Worm (Caenorhabditis elegans): ENCODE results near the gene F18E3.13.

F18E3.13 gene

ce11 chrV:7415780-7416428, at the start of gene F18E3.13:
Gene F18E3.13, plus strand, starts transcription at chrV:7416164.
- no peak for TF ChIP-seq nhr-12 (tag; optimal IDR thresholded peaks at IDR 0.05)
- TF ChIP-seq daf-12 (tag; optimal IDR thresholded peaks at IDR 0.05): no peak
- no peak for TF ChIP-seq mml-1 (tag; optimal IDR thresholded peaks at IDR 0.05)
- TF ChIP-seq pqm-1 (tag; optimal IDR thresholded peaks at IDR 0.05): no peak
- TF ChIP-seq jun-1 (tag; optimal IDR thresholded peaks at IDR 0.05): peak; percentile 37
- TF ChIP-seq nhr-23 (tag; optimal IDR thresholded peaks at IDR 0.05): peak; percentile 85
- peak; percentile 93 for TF ChIP-seq nhr-43 (tag; optimal IDR thresholded peaks at IDR 0.05; ENCODE audit: poor library complexity, severe bottlenecking)
- peak; percentile 22 for TF ChIP-seq egl-27 (tag; optimal IDR thresholded peaks at IDR 0.05)
- no peak for TF ChIP-seq snpc-4 (tag; optimal IDR thresholded peaks at IDR 0.05)
- peak; percentile 34 for TF ChIP-seq tbx-2 (tag; optimal IDR thresholded peaks at IDR 0.05)
- TF ChIP-seq ztf-11 (tag; optimal IDR thresholded peaks at IDR 0.05): no peak
- TF ChIP-seq nhr-25 (tag; optimal IDR thresholded peaks at IDR 0.05): peak; percentile 92
- TF ChIP-seq ama-1 (optimal IDR thresholded peaks at IDR 0.05): peak; percentile 93
- TF ChIP-seq elt-3 (tag; optimal IDR thresholded peaks at IDR 0.05): peak; percentile 33 to 44 (median 38)
- TF ChIP-seq lsy-12 (tag; optimal IDR thresholded peaks at IDR 0.05): peak; percentile 7

- no peak for TF ChIP-seq elt-1 (tag; optimal IDR thresholded peaks at IDR 0.05)
- TF ChIP-seq ceh-82 (tag; optimal IDR thresholded peaks at IDR 0.05): no peak
- no peak for TF ChIP-seq nhr-67 (tag; optimal IDR thresholded peaks at IDR 0.05)
- no peak for TF ChIP-seq nhr-12 (tag; optimal IDR thresholded peaks at IDR 0.05)
- TF ChIP-seq zag-1 (tag; optimal IDR thresholded peaks at IDR 0.05): no peak
- no peak for TF ChIP-seq daf-12 (tag; optimal IDR thresholded peaks at IDR 0.05)
- no peak for TF ChIP-seq lin-39 (tag; optimal IDR thresholded peaks at IDR 0.05)
- no peak for TF ChIP-seq pqm-1 (tag; optimal IDR thresholded peaks at IDR 0.05)
- no peak for TF ChIP-seq hmg-11 (tag; optimal IDR thresholded peaks at IDR 0.05)
- no peak for TF ChIP-seq nhr-23 (tag; optimal IDR thresholded peaks at IDR 0.05)
- TF ChIP-seq ztf-11 (tag; optimal IDR thresholded peaks at IDR 0.05): no peak
- no peak for TF ChIP-seq mml-1 (tag; optimal IDR thresholded peaks at IDR 0.05)
- TF ChIP-seq lin-15B (tag; optimal IDR thresholded peaks at IDR 0.05): no peak
- no peak for TF ChIP-seq fkh-10 (GFP tag; optimal IDR thresholded peaks at IDR 0.05)
- TF ChIP-seq ceh-28 (tag; optimal IDR thresholded peaks at IDR 0.05): no peak
- TF ChIP-seq snpc-4 (tag; optimal IDR thresholded peaks at IDR 0.05): no peak
- TF ChIP-seq ama-1 (optimal IDR thresholded peaks at IDR 0.05): no peak
- TF ChIP-seq fos-1 (tag; optimal IDR thresholded peaks at IDR 0.05): no peak
- no peak for TF ChIP-seq nhr-237 (tag; optimal IDR thresholded peaks at IDR 0.05)
Measured at ce11 chrV:7369578-7369977, 46.4 kb upstream of the F18E3.13 start, which contains the start of gene srj-14. Gene srj-14, plus strand, starts transcription at chrV:7369708.

ce11 chrV:7374090-7374489, 41.9 kb upstream of the F18E3.13 start, which contains the start of gene srx-56:
Gene srx-56, plus strand, starts transcription at chrV:7374390.
- TF ChIP-seq nhr-23 (tag; optimal IDR thresholded peaks at IDR 0.05): no peak
- no peak for TF ChIP-seq R02D3.7 (tag; optimal IDR thresholded peaks at IDR 0.05)
- no peak for TF ChIP-seq nhr-43 (tag; optimal IDR thresholded peaks at IDR 0.05; ENCODE audit: poor library complexity, severe bottlenecking)
- no peak for TF ChIP-seq daf-12 (tag; optimal IDR thresholded peaks at IDR 0.05)
- no peak for TF ChIP-seq unc-39 (tag; optimal IDR thresholded peaks at IDR 0.05)
- no peak for TF ChIP-seq elt-1 (tag; optimal IDR thresholded peaks at IDR 0.05)
- TF ChIP-seq ZK546.5 (tag; optimal IDR thresholded peaks at IDR 0.05): no peak
- no peak for TF ChIP-seq ceh-28 (tag; optimal IDR thresholded peaks at IDR 0.05)
- TF ChIP-seq fkh-2 (tag; optimal IDR thresholded peaks at IDR 0.05): no peak
- TF ChIP-seq lin-15B (tag; optimal IDR thresholded peaks at IDR 0.05): no peak
- no peak for TF ChIP-seq skn-1 (tag; optimal IDR thresholded peaks at IDR 0.05)

- TF ChIP-seq skn-1 (tag; optimal IDR thresholded peaks at IDR 0.05) (no peak), pha-4 (tag; optimal IDR thresholded peaks at IDR 0.05) (no peak), fkh-10 (GFP tag; optimal IDR thresholded peaks at IDR 0.05) (no peak), fos-1 (tag; optimal IDR thresholded peaks at IDR 0.05) (no peak), mml-1 (tag; optimal IDR thresholded peaks at IDR 0.05) (no peak), lin-15B (tag; optimal IDR thresholded peaks at IDR 0.05) (no peak), unc-62 (GFP tag; optimal IDR thresholded peaks at IDR 0.05) (no peak), jun-1 (tag; optimal IDR thresholded peaks at IDR 0.05) (no peak), R02D3.7 (tag; optimal IDR thresholded peaks at IDR 0.05) (no peak), nhr-43 (tag; optimal IDR thresholded peaks at IDR 0.05; ENCODE audit: poor library complexity, severe bottlenecking) (no peak), elt-2 (tag; optimal IDR thresholded peaks at IDR 0.05) (no peak), fkh-2 (tag; optimal IDR thresholded peaks at IDR 0.05) (no peak), ama-1 (optimal IDR thresholded peaks at IDR 0.05) (no peak), nhr-67 (tag; optimal IDR thresholded peaks at IDR 0.05) (no peak), sea-2 (GFP tag; optimal IDR thresholded peaks at IDR 0.05) (no peak), egl-27 (tag; optimal IDR thresholded peaks at IDR 0.05) (no peak), nhr-77 (tag; optimal IDR thresholded peaks at IDR 0.05) (no peak), ceh-82 (tag; optimal IDR thresholded peaks at IDR 0.05) (no peak), nhr-12 (tag; optimal IDR thresholded peaks at IDR 0.05) (no peak), nhr-28 (tag; optimal IDR thresholded peaks at IDR 0.05) (no peak)
Measured at ce11 chrV:7379384-7379783, 36.6 kb upstream of the F18E3.13 start, which contains the start of gene srsx-24. Gene srsx-24, minus strand, starts transcription at chrV:7379484.

All from whole organism, L3 larva.